Worm (Caenorhabditis elegans) whole organism, L3 larva: ENCODE measurements around the gene F58B4.5.

Source experiments
- R02D3.7 ChIP-seq: fragments of 150-350 bp; optimal IDR thresholded peaks from 2 replicates; lab custom pipeline; 2014; ENCODE audit warnings: missing biosample characterization, missing genetic modification characterization
- fkh-10 ChIP-seq: sonication (generic microtip); optimal IDR thresholded peaks from 2 replicates; lab custom pipeline; 2017; ENCODE audit warnings: missing biosample characterization, missing genetic modification reagents, missing genetic modification characterization
- lin-15B ChIP-seq: fragments of 150-350 bp; optimal IDR thresholded peaks from 2 replicates; lab custom pipeline; 2014; ENCODE audit warnings: missing biosample characterization, missing genetic modification characterization
- lin-39 ChIP-seq: fragments of 150-350 bp; optimal IDR thresholded peaks from 2 replicates; lab custom pipeline; 2018; ENCODE audit warnings: missing biosample characterization, missing genetic modification reagents, missing genetic modification characterization
- nfya-1 ChIP-seq: sonication (generic microtip); optimal IDR thresholded peaks from 2 replicates; lab custom pipeline; 2017; ENCODE audit warnings: missing genetic modification characterization, mild to moderate bottlenecking, missing compliant biosample characterization, antibody characterized with exemption, moderate library complexity; ENCODE audit not compliant: insufficient read depth
- nhr-77 ChIP-seq: fragments of 150-350 bp; optimal IDR thresholded peaks from 2 replicates; lab custom pipeline; 2014; ENCODE audit warnings: missing biosample characterization, missing genetic modification characterization
- ztf-11 ChIP-seq: fragments of 150-350 bp; optimal IDR thresholded peaks from 2 replicates; lab custom pipeline; 2014; ENCODE audit warnings: missing biosample characterization, missing genetic modification characterization
- ztf-4 ChIP-seq: fragments of 150-350 bp; optimal IDR thresholded peaks from 2 replicates; lab custom pipeline; 2014; ENCODE audit warnings: missing biosample characterization, missing genetic modification characterization

DNA sequence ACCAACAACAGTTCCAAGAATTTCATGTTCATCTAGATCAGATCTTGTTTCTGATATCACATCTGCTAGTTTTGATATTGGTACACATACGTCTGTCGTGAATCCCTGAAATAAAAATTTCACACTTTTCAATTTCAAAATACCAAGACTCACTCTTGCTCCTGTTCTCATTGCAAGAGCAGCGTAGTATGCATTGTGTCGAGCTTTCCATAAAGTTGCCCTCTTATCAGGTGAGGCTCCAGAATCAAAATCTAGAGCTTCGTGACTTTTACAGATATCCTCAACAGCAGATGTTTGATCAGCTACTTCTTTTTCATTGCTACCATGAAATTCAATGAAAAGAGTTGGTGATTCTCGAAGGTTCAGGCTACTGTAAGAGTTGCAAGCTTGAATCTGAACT, 43.5 kb upstream of the F58B4.5 start, which contains the start of gene F32D8.11:
- no peak for TF ChIP-seq nhr-77 (tag; lab: Kevin White, UChicago)
- no peak for TF ChIP-seq lin-39 (tag; lab: Kevin White, UChicago)
- no peak for TF ChIP-seq nfya-1 (tag; lab: Kevin White, UChicago)
- TF ChIP-seq lin-15B (tag; lab: Kevin White, UChicago), result no peak
- no peak for TF ChIP-seq fkh-10 (GFP tag; lab: Kevin White, UChicago)
- no peak for TF ChIP-seq R02D3.7 (tag; lab: Kevin White, UChicago)
- no peak for TF ChIP-seq ztf-4
- no peak for TF ChIP-seq ztf-11 (tag; lab: Kevin White, UChicago)
